Worm (Caenorhabditis elegans) whole organism, L4/young adult: ENCODE data around the gene irg-1.

ENCODE experiments used
- W03F9.2 ChIP-seq: fragments of 150-350 bp; optimal IDR thresholded peaks from 2 replicates; lab custom pipeline; 2014; ENCODE audit warnings: missing biosample characterization, missing genetic modification characterization
- dao-5 ChIP-seq: sonication (generic microtip); optimal IDR thresholded peaks from 2 replicates; lab custom pipeline; 2016; ENCODE audit warnings: missing genotype, missing genetic modification characterization, moderate library complexity, missing compliant biosample characterization
- him-1 ChIP-seq: sonication (generic microtip); optimal IDR thresholded peaks from 2 replicates; lab custom pipeline; 2016; ENCODE audit warnings: missing genotype, missing genetic modification reagents, missing genetic modification characterization, missing compliant biosample characterization

ce11 chrV:3502038-3502437 is 21.3 kb upstream of the irg-1 start, which contains the start of the genes C07G3.8 and C07G3.10:
- no peak for TF ChIP-seq him-1 (tag; lab: Kevin White, UChicago)
- TF ChIP-seq W03F9.2 (tag; lab: Kevin White, UChicago) = no peak
- TF ChIP-seq dao-5 (tag; lab: Kevin White, UChicago) = no peak
